Fruit fly (Drosophila melanogaster) whole organism, embryonic: ENCODE measurements around the gene CG43121.
A peak's percentile ranks its signal among the peaks of the same experiment; 100 is the strongest.

Source experiments
- Abd-B ChIP-seq: fragments of 200-800 bp; sonication (Bioruptor generic); optimal IDR thresholded peaks from 2 replicates; lab custom pipeline; 2018; ENCODE audit warnings: missing biosample characterization, mild to moderate bottlenecking, missing genetic modification characterization, moderate library complexity
- Awh ChIP-seq: fragments of 200-800 bp; sonication (Bioruptor generic); IDR thresholded peaks from 2 replicates; pipeline ENCODE4, ENCODE4 v1.3.6; 2022; ENCODE audit warnings: missing biosample characterization, missing genetic modification characterization
- Bdp1 ChIP-seq: fragments of 200-800 bp; sonication (Bioruptor generic); optimal IDR thresholded peaks from 3 replicates; lab custom pipeline; 2016; ENCODE audit warnings: missing biosample characterization, missing genetic modification characterization
- CG13296 ChIP-seq: fragments of 200-800 bp; sonication (Bioruptor generic); optimal IDR thresholded peaks from 3 replicates; lab custom pipeline; 2018; ENCODE audit warnings: missing biosample characterization, mild to moderate bottlenecking, missing genetic modification characterization
- CG13624 ChIP-seq: fragments of 200-800 bp; sonication (Bioruptor generic); optimal IDR thresholded peaks from 2 replicates; lab custom pipeline; 2016; ENCODE audit warnings: missing biosample characterization, missing genetic modification characterization
- CG13894 ChIP-seq: fragments of 200-800 bp; sonication (Bioruptor generic); optimal IDR thresholded peaks from 3 replicates; lab custom pipeline; 2018; ENCODE audit warnings: missing biosample characterization, mild to moderate bottlenecking, missing genetic modification characterization, moderate library complexity
- CG14860 ChIP-seq: fragments of 200-800 bp; sonication (Bioruptor generic); IDR thresholded peaks from 3 replicates; pipeline ENCODE4 v1.3.6; 2022; ENCODE audit warnings: missing biosample characterization, missing genetic modification characterization; ENCODE audit not compliant: partially characterized antibody
- CG17359 ChIP-seq: fragments of 200-800 bp; sonication (Bioruptor generic); optimal IDR thresholded peaks from 3 replicates; lab custom pipeline; 2018; ENCODE audit warnings: missing biosample characterization, mild to moderate bottlenecking, missing genetic modification characterization, moderate library complexity
- CG2199 ChIP-seq: fragments of 200-800 bp; sonication (Bioruptor generic); IDR thresholded peaks from 3 replicates; pipeline ENCODE4 v1.3.6; 2022; ENCODE audit warnings: missing biosample characterization, missing genetic modification characterization
- CG2712 ChIP-seq: fragments of 200-800 bp; optimal IDR thresholded peaks from 3 replicates; lab custom pipeline; 2019; ENCODE audit warnings: missing biosample characterization, mild to moderate bottlenecking, missing genetic modification characterization, moderate library complexity
- CG32532 ChIP-seq: fragments of 200-800 bp; sonication (Bioruptor generic); IDR thresholded peaks from 2 replicates; pipeline ENCODE4 v1.3.6; 2022; ENCODE audit warnings: missing biosample characterization, missing genetic modification characterization
- CG4707 ChIP-seq: fragments of 200-800 bp; sonication (Bioruptor generic); optimal IDR thresholded peaks from 2 replicates; lab custom pipeline; 2018; ENCODE audit warnings: missing biosample characterization, mild to moderate bottlenecking, missing genetic modification characterization, moderate library complexity
- CG4820 ChIP-seq: fragments of 200-800 bp; sonication (Bioruptor generic); optimal IDR thresholded peaks from 3 replicates; lab custom pipeline; 2016; ENCODE audit warnings: missing biosample characterization, missing genetic modification characterization
- CG6654 ChIP-seq: fragments of 200-800 bp; sonication (Bioruptor generic); optimal IDR thresholded peaks from 2 replicates; lab custom pipeline; 2017; ENCODE audit warnings: missing biosample characterization, mild to moderate bottlenecking, missing genetic modification characterization
- D ChIP-seq, 2 experiments: fragments of 200-800 bp in 1 of 2; fragments of >200 bp in 1 of 2; sonication (Bioruptor generic) in 1 of 2; optimal IDR thresholded peaks; 2 replicates in 1 of 2; 3 replicates in 1 of 2; lab custom pipeline; 2017; ENCODE audit warnings: mild to moderate bottlenecking in 1 of 2, missing biosample characterization in 1 of 2, missing genetic modification characterization in 1 of 2, missing genetic modification reagents in 1 of 2
- Dbx ChIP-seq: fragments of 200-800 bp; sonication (Bioruptor generic); IDR thresholded peaks from 3 replicates; pipeline ENCODE4 v1.3.6; 2022; ENCODE audit warnings: missing biosample characterization, missing genetic modification characterization
- Eip74EF ChIP-seq, 2 experiments: fragments of 200-800 bp in 1 of 2; fragments of >200 bp in 1 of 2; sonication (Bioruptor generic) in 1 of 2; optimal IDR thresholded peaks; 2 replicates each; lab custom pipeline; 2017 to 2019; ENCODE audit warnings: missing biosample characterization in 2 of 2, missing genetic modification characterization in 2 of 2, mild to moderate bottlenecking in 1 of 2, moderate library complexity in 1 of 2
- Ets65A ChIP-seq: fragments of 200-800 bp; sonication (Bioruptor generic); peaks from one replicate; lab custom pipeline; 2016; ENCODE audit warnings: missing biosample characterization, missing genetic modification characterization
- Gug ChIP-seq: fragments of 200-800 bp; sonication (Bioruptor generic); IDR thresholded peaks from 4 replicates; pipeline ENCODE4 v1.3.6; 2022; ENCODE audit warnings: missing biosample characterization, missing genetic modification characterization
- HHEX ChIP-seq: fragments of 200-800 bp; sonication (Bioruptor generic); optimal IDR thresholded peaks from 3 replicates; lab custom pipeline; 2017; ENCODE audit warnings: missing biosample characterization, mild to moderate bottlenecking, missing genetic modification characterization, missing genetic modification reagents
- Oaz ChIP-seq: fragments of 200-800 bp; sonication (Bioruptor generic); IDR thresholded peaks from 2 replicates; pipeline ENCODE4 v1.3.6; 2022; ENCODE audit warnings: missing biosample characterization, missing genetic modification characterization
- Ravus ChIP-seq: fragments of 200-800 bp; sonication (Bioruptor generic); IDR thresholded peaks from 2 replicates; pipeline ENCODE4 v1.3.6; 2022; ENCODE audit warnings: missing biosample characterization, missing genetic modification characterization
- Side ChIP-seq: fragments of 200-800 bp; sonication (Bioruptor generic); optimal IDR thresholded peaks from 2 replicates; lab custom pipeline; 2016; ENCODE audit warnings: missing biosample characterization, missing genetic modification characterization
- abd-A ChIP-seq: fragments of 200-800 bp; sonication (Bioruptor generic); optimal IDR thresholded peaks from 3 replicates; lab custom pipeline; 2019; ENCODE audit warnings: missing biosample characterization, mild to moderate bottlenecking, missing genetic modification characterization, moderate library complexity
- cas ChIP-seq: fragments of 200-800 bp; sonication (Bioruptor generic); IDR thresholded peaks from 2 replicates; pipeline ENCODE4 v1.3.6; 2022; ENCODE audit warnings: missing biosample characterization, missing genetic modification characterization
- da ChIP-seq: fragments of 200-800 bp; sonication (Bioruptor generic); optimal IDR thresholded peaks from 2 replicates; lab custom pipeline; 2016; ENCODE audit warnings: missing biosample characterization, missing genetic modification characterization
- dmrt99B ChIP-seq: fragments of 200-800 bp; sonication (Bioruptor generic); optimal IDR thresholded peaks from 2 replicates; lab custom pipeline; 2018; ENCODE audit warnings: missing biosample characterization, mild to moderate bottlenecking, missing genetic modification characterization, moderate library complexity
- eve ChIP-seq, 2 experiments: fragments of >200 bp; optimal IDR thresholded peaks; 2 replicates each; lab custom pipeline; 2017; ENCODE audit warnings: missing biosample characterization in 2 of 2, missing genetic modification characterization in 2 of 2
- fd64A ChIP-seq: fragments of 200-800 bp; sonication (Bioruptor generic); optimal IDR thresholded peaks from 3 replicates; lab custom pipeline; 2018; ENCODE audit warnings: missing biosample characterization, mild to moderate bottlenecking, missing genetic modification characterization
- hth ChIP-seq: fragments of >200 bp; optimal IDR thresholded peaks from 2 replicates; lab custom pipeline; 2017; ENCODE audit warnings: inconsistent platforms
- kni ChIP-seq: fragments of 200-800 bp; sonication (Bioruptor generic); optimal IDR thresholded peaks from 3 replicates; lab custom pipeline; 2017; ENCODE audit warnings: mild to moderate bottlenecking, missing biosample characterization, missing genetic modification reagents, missing genetic modification characterization
- oc ChIP-seq: fragments of 200-800 bp; sonication (Bioruptor generic); optimal IDR thresholded peaks from 2 replicates; lab custom pipeline; 2018; ENCODE audit warnings: missing biosample characterization, mild to moderate bottlenecking, missing genetic modification characterization, moderate library complexity
- pros ChIP-seq: fragments of 200-800 bp; sonication (Bioruptor generic); optimal IDR thresholded peaks from 3 replicates; lab custom pipeline; 2019; ENCODE audit warnings: missing biosample characterization, mild to moderate bottlenecking, missing genetic modification characterization, moderate library complexity
- rib ChIP-seq: fragments of 200-800 bp; sonication (Bioruptor generic); IDR thresholded peaks from 2 replicates; pipeline ENCODE4 v1.3.6; 2022; ENCODE audit warnings: missing biosample characterization, missing genetic modification characterization
- run ChIP-seq: fragments of 200-800 bp; sonication (Bioruptor generic); optimal IDR thresholded peaks from 3 replicates; lab custom pipeline; 2018; ENCODE audit warnings: missing biosample characterization, mild to moderate bottlenecking, missing genetic modification characterization
- sd ChIP-seq: fragments of 200-800 bp; sonication (Bioruptor generic); optimal IDR thresholded peaks from 3 replicates; lab custom pipeline; 2018; ENCODE audit warnings: missing biosample characterization, mild to moderate bottlenecking, missing genetic modification characterization, moderate library complexity
- sr ChIP-seq: fragments of 200-800 bp; sonication (Bioruptor generic); IDR thresholded peaks from 3 replicates; pipeline ENCODE4 v1.3.6; 2022; ENCODE audit warnings: missing biosample characterization, missing genetic modification characterization
- zen ChIP-seq: fragments of 200-800 bp; sonication (Bioruptor generic); optimal IDR thresholded peaks from 3 replicates; lab custom pipeline; 2018; ENCODE audit warnings: missing biosample characterization, mild to moderate bottlenecking, missing genetic modification characterization, moderate library complexity
- zf30C ChIP-seq: fragments of 200-800 bp; sonication (Bioruptor generic); optimal IDR thresholded peaks from 3 replicates; lab custom pipeline; 2018; ENCODE audit warnings: missing biosample characterization, mild to moderate bottlenecking, missing genetic modification characterization

The CG43121 gene

dm6 chr3L:14641969-14642485 is 30.2 kb downstream of the CG43121 start (continued):
- TF ChIP-seq Side (GFP tag; lab: Kevin White, UChicago), result no peak
- TF ChIP-seq D (optimal IDR thresholded peaks at IDR 0.05; lab: Kevin White, UChicago), result peak; percentile 85
- TF ChIP-seq D (GFP tag; optimal IDR thresholded peaks at IDR 0.05; lab: Kevin White, UChicago), result no peak
- no peak for TF ChIP-seq rib (GFP tag; lab: Robert Waterston, UW)
- no peak for TF ChIP-seq dmrt99B
- no peak for TF ChIP-seq CG2712 (tag; lab: Kevin White, UChicago)
- no peak for TF ChIP-seq hth (lab: Kevin White, UChicago)
- TF ChIP-seq CG4820 (GFP tag; lab: Kevin White, UChicago), result no peak
- TF ChIP-seq pros (GFP tag; lab: Kevin White, UChicago), result peak; percentile 39
- no peak for TF ChIP-seq fd64A (GFP tag; lab: Kevin White, UChicago)
- TF ChIP-seq CG2199 (GFP tag; lab: Robert Waterston, UW), result 0 out of 3 replicates have a peak, but pooled peaks have one; percentile 22
- no peak for TF ChIP-seq CG32532 (GFP tag; lab: Robert Waterston, UW)
- peak; percentile 31 for TF ChIP-seq zen (tag; lab: Kevin White, UChicago)
- TF ChIP-seq Gug (GFP tag; lab: Robert Waterston, UW), result no peak
- no peak for TF ChIP-seq da (GFP tag; lab: Kevin White, UChicago)

dm6 chr3L:14640814-14641317 is 31.4 kb downstream of the CG43121 start:
- TF ChIP-seq Abd-B (GFP tag; lab: Kevin White, UChicago) (peak; percentile 1), HHEX (no peak), sd (tag; lab: Kevin White, UChicago) (peak; percentile 59), CG13894 (tag; lab: Kevin White, UChicago) (peak; percentile 91), cas (GFP tag; lab: Robert Waterston, UW) (no peak), Eip74EF (GFP tag; optimal IDR thresholded peaks at IDR 0.05; lab: Kevin White, UChicago) (peak in 1 of 2 experiments; percentile 64), CG17359 (no peak), eve (GFP tag; optimal IDR thresholded peaks at IDR 0.05; lab: Kevin White, UChicago) (peak in 1 of 2 experiments; percentile 44), Awh (GFP tag; lab: Robert Waterston, UW) (0 out of 2 replicates have a peak, but pooled peaks have one; percentile 14), CG13624 (GFP tag; lab: Kevin White, UChicago) (peak; percentile 2), run (tag; lab: Kevin White, UChicago) (peak; percentile 47), abd-A (peak; percentile 98), oc (tag; lab: Kevin White, UChicago) (peak; percentile 61), kni (GFP tag; lab: Kevin White, UChicago) (peak; percentile 22), sr (GFP tag; lab: Robert Waterston, UW) (peak; percentile 61; the same call in 1 of the 3 replicates)

dm6 chr3L:14639778-14640177 is 32.5 kb downstream of the CG43121 start:
- TF ChIP-seq CG14860 (GFP tag; lab: Robert Waterston, UW) (no peak), dmrt99B (no peak), Bdp1 (GFP tag; lab: Kevin White, UChicago) (no peak), CG6654 (GFP tag; lab: Kevin White, UChicago) (no peak), zf30C (GFP tag; lab: Kevin White, UChicago) (peak; percentile 50), Oaz (GFP tag; lab: Robert Waterston, UW) (0 out of 2 replicates have a peak, but pooled peaks have one; percentile 13), Ravus (GFP tag; lab: Robert Waterston, UW) (no peak), Ets65A (GFP tag; lab: Kevin White, UChicago) (peak; percentile 48), CG4707 (GFP tag; lab: Kevin White, UChicago) (no peak), Dbx (0 out of 3 replicates have a peak, but pooled peaks have one; percentile 8), CG13296 (GFP tag; lab: Kevin White, UChicago) (no peak)
